Worm (Caenorhabditis elegans): ENCODE measurements around the gene lgc-45.

The lgc-45 gene

DNA sequence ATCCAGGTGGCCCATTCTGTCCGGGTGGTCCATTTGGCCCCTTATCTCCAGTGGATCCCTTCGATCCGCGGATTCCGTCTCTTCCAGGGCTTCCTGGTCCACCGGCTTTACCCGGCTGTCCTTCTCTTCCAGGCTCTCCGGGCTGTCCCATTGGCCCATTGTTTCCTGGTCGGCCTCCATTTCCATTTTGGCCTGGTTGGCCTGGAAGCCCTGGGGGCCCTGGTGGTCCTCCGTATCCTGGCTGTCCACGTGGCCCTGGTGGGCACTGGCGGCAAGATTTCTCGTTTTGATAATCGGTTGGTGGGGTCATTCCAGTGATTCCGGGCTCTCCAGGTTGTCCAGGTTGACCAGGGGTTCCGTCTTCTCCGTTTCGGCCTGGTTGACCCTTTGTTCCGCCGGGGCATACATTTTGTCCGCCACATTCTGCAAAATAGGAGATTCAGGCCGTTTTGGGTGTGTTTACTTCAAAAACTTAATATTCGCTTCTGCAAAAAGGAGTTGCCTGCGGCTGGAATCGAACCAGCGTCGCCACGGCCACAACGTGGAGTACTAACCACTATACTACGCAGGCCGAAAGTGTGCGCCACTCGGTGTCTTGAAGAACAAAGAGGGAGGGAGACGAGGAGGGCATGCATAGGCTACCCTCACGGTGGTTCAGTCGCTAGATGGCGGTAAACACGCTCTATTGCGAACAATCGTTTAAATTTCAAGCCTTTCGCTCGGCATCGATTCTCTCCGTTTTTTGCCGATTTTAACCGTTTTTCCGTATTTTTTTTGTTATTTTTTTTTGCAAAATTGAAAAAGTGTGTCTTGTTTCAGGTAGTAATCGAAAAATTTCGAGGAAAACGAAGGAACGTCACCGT lies 36.1 kb upstream of the lgc-45 start, which contains the start of gene W09G10.9 (continued):
- no peak for TF ChIP-seq pqm-1 (tag; optimal IDR thresholded peaks at IDR 0.05)
- peak; percentile 27 for TF ChIP-seq nhr-28 (tag; optimal IDR thresholded peaks at IDR 0.05)
- TF ChIP-seq lin-1 (GFP tag; IDR thresholded peaks at IDR 0.05), result peak; percentile 44
- TF ChIP-seq ceh-82 (tag; optimal IDR thresholded peaks at IDR 0.05), result no peak
- TF ChIP-seq nhr-41 (GFP tag; IDR thresholded peaks at IDR 0.05), result 0 out of 2 replicates have a peak, but pooled peaks have one; percentile 11
- peak; percentile 24 for TF ChIP-seq nhr-11 (tag; optimal IDR thresholded peaks at IDR 0.05)
- TF ChIP-seq nhr-111 (GFP tag; optimal IDR thresholded peaks at IDR 0.05), result peak; percentile 36
- TF ChIP-seq snpc-4 (tag; optimal IDR thresholded peaks at IDR 0.05), result no peak
- TF ChIP-seq ama-1 (optimal IDR thresholded peaks at IDR 0.05), result no peak
- no peak for TF ChIP-seq F49E8.2 (tag; optimal IDR thresholded peaks at IDR 0.05; ENCODE audit: borderline replicate concordance)
- TF ChIP-seq daf-8 (GFP tag; IDR thresholded peaks at IDR 0.05), result 0 out of 2 replicates have a peak, but pooled peaks have one; percentile 47
- peak; percentile 75 for TF ChIP-seq vab-7 (GFP tag; IDR thresholded peaks at IDR 0.05)
- peak; percentile 32 for TF ChIP-seq unc-130 (GFP tag; optimal IDR thresholded peaks at IDR 0.05)
- TF ChIP-seq lin-13 (GFP tag; optimal IDR thresholded peaks at IDR 0.05), result peak; percentile 80
- 0 out of 2 replicates have a peak, but pooled peaks have one; percentile 74 for TF ChIP-seq ceh-20 (GFP tag; IDR thresholded peaks at IDR 0.05)
- peak in 1 of 2 experiments; percentile 28 for TF ChIP-seq mdl-1 (tag; optimal IDR thresholded peaks at IDR 0.05)
- no peak for TF ChIP-seq F10B5.3 (tag; optimal IDR thresholded peaks at IDR 0.05)
- no peak; the same call in 1 of the 2 replicates for TF ChIP-seq mxl-2 (GFP tag; conservative IDR thresholded peaks at IDR 0.05)
- TF ChIP-seq gei-8 (GFP tag; optimal IDR thresholded peaks at IDR 0.05), result no peak
- no peak for TF ChIP-seq egl-27 (tag; optimal IDR thresholded peaks at IDR 0.05)
- TF ChIP-seq tag-97 (GFP tag; IDR thresholded peaks at IDR 0.05), result 0 out of 2 replicates have a peak, but pooled peaks have one; percentile 77
- TF ChIP-seq madf-9 (GFP tag; conservative IDR thresholded peaks at IDR 0.05), result peak; percentile 90
- TF ChIP-seq F44E2.7 (GFP tag; IDR thresholded peaks at IDR 0.05), result 0 out of 2 replicates have a peak, but pooled peaks have one; percentile 37
- no peak for TF ChIP-seq lin-39 (tag; optimal IDR thresholded peaks at IDR 0.05)
- peak; percentile 20 for TF ChIP-seq spr-1 (tag; optimal IDR thresholded peaks at IDR 0.05)

- TF ChIP-seq egl-43 (GFP tag; IDR thresholded peaks at IDR 0.05) (0 out of 2 replicates have a peak, but pooled peaks have one; percentile 45), T26A8.4 (GFP tag; IDR thresholded peaks at IDR 0.05) (peak; percentile 44; the same call in 1 of the 2 replicates), mep-1 (tag; optimal IDR thresholded peaks at IDR 0.05) (peak; percentile 67), ctbp-1 (GFP tag; IDR thresholded peaks at IDR 0.05) (peak; percentile 55; the same call in 1 of the 2 replicates), dve-1 (tag; optimal IDR thresholded peaks at IDR 0.05; ENCODE audit: insufficient read depth) (peak; percentile 23), lin-29 (GFP tag; IDR thresholded peaks at IDR 0.05) (peak; percentile 74), nhr-42 (GFP tag; IDR thresholded peaks at IDR 0.05) (peak; percentile 79), F37D6.2 (tag; optimal IDR thresholded peaks at IDR 0.05) (peak; percentile 52), Y75B8A.6 (GFP tag; IDR thresholded peaks at IDR 0.05) (0 out of 2 replicates have a peak, but pooled peaks have one; percentile 40), hif-1 (tag; optimal IDR thresholded peaks at IDR 0.05) (peak in 1 of 2 experiments; percentile 39), madf-9 (GFP tag; conservative IDR thresholded peaks at IDR 0.05) (peak; percentile 63; the same call in 1 of the 2 replicates), aha-1 (tag) (peak; percentile 81), nhr-11 (tag; optimal IDR thresholded peaks at IDR 0.05) (peak; percentile 57), mes-2 (tag; optimal IDR thresholded peaks at IDR 0.05; ENCODE audit: poor library complexity, severe bottlenecking) (peak; percentile 66), ceh-20 (GFP tag; IDR thresholded peaks at IDR 0.05) (peak; percentile 72; the same call in 1 of the 2 replicates), duxl-1 (tag; optimal IDR thresholded peaks at IDR 0.05; ENCODE audit: poor library complexity) (peak; percentile 10), saeg-2 (GFP tag; IDR thresholded peaks at IDR 0.05) (0 out of 2 replicates have a peak, but pooled peaks have one; percentile 33), nhr-102 (tag; optimal IDR thresholded peaks at IDR 0.05) (peak; percentile 11), hlh-11 (tag; optimal IDR thresholded peaks at IDR 0.05) (peak; percentile 26), dpl-1 (GFP tag; optimal IDR thresholded peaks at IDR 0.05) (peak; percentile 41), hmg-1.1 (GFP tag; IDR thresholded peaks at IDR 0.05) (peak; percentile 87), lsy-2 (tag; optimal IDR thresholded peaks at IDR 0.05) (peak; percentile 77 to 96), zfp-3 (GFP tag; conservative IDR thresholded peaks at IDR 0.05) (peak; percentile 47; the same call in 1 of the 2 replicates), hlh-30 (tag; optimal IDR thresholded peaks at IDR 0.05; ENCODE audit: insufficient read depth) (peak; percentile 31), D1046.2 (GFP tag; IDR thresholded peaks at IDR 0.05) (0 out of 2 replicates have a peak, but pooled peaks have one; percentile 54)
Measured at ce11 chrII:3523547-3523946, 33.7 kb upstream of the lgc-45 start.
